Worm (Caenorhabditis elegans) whole organism, L1 larva: ENCODE data around the gene M04D8.8.

Experiments used
- dpl-1 ChIP-seq, 3 experiments: fragments of 150-350 bp in 2 of 3; sonication (generic microtip) in 1 of 3; optimal IDR thresholded peaks; 2 replicates each; lab custom pipeline; 2014 to 2017; ENCODE audit warnings: missing biosample characterization in 3 of 3, missing genetic modification characterization in 3 of 3, missing genetic modification reagents in 3 of 3
- mef-2 ChIP-seq: fragments of 150-350 bp; optimal IDR thresholded peaks from 2 replicates; lab custom pipeline; 2014; ENCODE audit warnings: missing biosample characterization, missing genetic modification characterization
- nhr-28 ChIP-seq: fragments of 150-350 bp; optimal IDR thresholded peaks from 2 replicates; lab custom pipeline; 2014; ENCODE audit warnings: missing biosample characterization, missing genetic modification characterization

DNA sequence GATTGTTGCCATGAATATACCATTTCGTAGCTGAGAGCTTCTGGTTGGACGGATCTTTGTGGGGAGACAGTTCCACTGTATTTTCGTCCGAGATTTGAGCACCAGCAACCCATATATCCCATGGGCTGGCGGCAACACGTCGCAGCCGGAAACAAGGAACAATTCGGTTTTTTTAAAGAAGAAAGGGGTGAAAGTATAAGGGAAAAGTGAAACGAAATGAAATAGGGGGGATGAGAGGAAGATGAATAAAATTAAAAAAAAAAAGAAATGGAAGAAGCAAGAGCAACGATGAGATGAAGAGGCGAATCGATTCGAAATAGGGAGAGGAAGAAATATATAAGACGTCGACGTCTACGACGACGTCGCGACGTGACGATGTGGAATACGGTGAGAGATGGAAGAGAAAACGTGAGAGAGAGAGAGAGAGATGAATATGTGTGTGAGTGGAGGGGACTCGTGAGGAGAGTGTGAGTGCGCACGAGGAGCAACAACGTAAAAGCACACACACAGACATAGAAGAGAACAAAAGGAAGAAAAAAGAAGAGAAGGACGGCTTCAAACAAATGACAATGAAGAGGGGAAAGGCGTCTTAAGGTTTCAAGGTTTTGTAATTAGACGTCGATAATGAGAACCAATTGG, 17.4 kb upstream of the M04D8.8 start, which contains the start of gene rgs-1:
- peak in 1 of 3 experiments; percentile 13 for TF ChIP-seq dpl-1 (GFP tag; optimal IDR thresholded peaks at IDR 0.05; lab: Kevin White, UChicago)
- no peak for TF ChIP-seq mef-2 (tag; lab: Kevin White, UChicago)
- TF ChIP-seq nhr-28 (tag; lab: Kevin White, UChicago) = no peak
